Fruit fly (Drosophila melanogaster) whole organism, embryonic: ENCODE data around the gene CG15638.

ENCODE experiments used
- Atf-2 ChIP-seq: fragments of 200-800 bp; sonication (Bioruptor generic); optimal IDR thresholded peaks from 2 replicates; lab custom pipeline; 2016; ENCODE audit warnings: missing biosample characterization, missing genetic modification characterization
- Bteb2 ChIP-seq: fragments of 200-800 bp; sonication (Bioruptor generic); optimal IDR thresholded peaks from 2 replicates; lab custom pipeline; 2016; ENCODE audit warnings: missing biosample characterization, missing genetic modification characterization
- CG10147 ChIP-seq: fragments of 200-800 bp; sonication (Bioruptor generic); optimal IDR thresholded peaks from 2 replicates; lab custom pipeline; 2019; ENCODE audit warnings: missing biosample characterization, mild to moderate bottlenecking, missing genetic modification characterization, moderate library complexity
- CG11560 ChIP-seq: fragments of 200-800 bp; sonication (Bioruptor generic); IDR thresholded peaks from 3 replicates; pipeline ENCODE4 v1.3.6; 2022; ENCODE audit warnings: missing biosample characterization, missing genetic modification characterization
- CG11696 ChIP-seq: fragments of 200-800 bp; sonication (Bioruptor generic); IDR thresholded peaks from 2 replicates; pipeline ENCODE4 v1.3.6; 2022; ENCODE audit warnings: missing biosample characterization, missing genetic modification characterization
- CG13287 ChIP-seq: fragments of 200-800 bp; sonication (Bioruptor generic); IDR thresholded peaks from 2 replicates; pipeline ENCODE4 v1.3.6; 2022; ENCODE audit warnings: missing biosample characterization, missing genetic modification characterization; ENCODE audit not compliant: partially characterized antibody
- CG18619 ChIP-seq: fragments of 200-800 bp; sonication (Bioruptor generic); optimal IDR thresholded peaks from 3 replicates; lab custom pipeline; 2017; ENCODE audit warnings: missing biosample characterization, mild to moderate bottlenecking, missing genetic modification characterization
- CG30020 ChIP-seq: fragments of 200-800 bp; optimal IDR thresholded peaks from 2 replicates; lab custom pipeline; 2019; ENCODE audit warnings: missing biosample characterization, mild to moderate bottlenecking, missing genetic modification characterization, moderate library complexity
- CG34376 ChIP-seq: fragments of 200-800 bp; sonication (Bioruptor generic); optimal IDR thresholded peaks from 2 replicates; lab custom pipeline; 2018; ENCODE audit warnings: missing biosample characterization, mild to moderate bottlenecking, missing genetic modification characterization
- CG3847 ChIP-seq: fragments of 200-800 bp; sonication (Bioruptor generic); IDR thresholded peaks from 2 replicates; pipeline ENCODE4 v1.3.6; 2022; ENCODE audit warnings: missing biosample characterization, missing genetic modification characterization
- CG4404 ChIP-seq: fragments of 200-800 bp; sonication (Bioruptor generic); IDR thresholded peaks from 2 replicates; pipeline ENCODE4 v1.3.6; 2022; ENCODE audit warnings: missing biosample characterization, missing genetic modification characterization
- CG6272 ChIP-seq: fragments of 200-800 bp; sonication (Bioruptor generic); IDR thresholded peaks from 2 replicates; pipeline ENCODE4 v1.3.6; 2022; ENCODE audit warnings: missing biosample characterization, missing genetic modification characterization
- CG6854 ChIP-seq: fragments of 200-800 bp; sonication (Bioruptor generic); optimal IDR thresholded peaks from 3 replicates; lab custom pipeline; 2017; ENCODE audit warnings: missing biosample characterization, mild to moderate bottlenecking, missing genetic modification characterization
- CG7963 ChIP-seq: fragments of 200-800 bp; sonication (Bioruptor generic); IDR thresholded peaks from 3 replicates; pipeline ENCODE4 v1.3.6; 2022; ENCODE audit warnings: missing biosample characterization, missing genetic modification characterization; ENCODE audit not compliant: partially characterized antibody
- CG8281 ChIP-seq: fragments of 200-800 bp; sonication (Bioruptor generic); optimal IDR thresholded peaks from 2 replicates; lab custom pipeline; 2018; ENCODE audit warnings: missing biosample characterization, mild to moderate bottlenecking, missing genetic modification characterization, moderate library complexity
- CG8388 ChIP-seq: fragments of 200-800 bp; sonication (Bioruptor generic); optimal IDR thresholded peaks from 2 replicates; lab custom pipeline; 2019; ENCODE audit warnings: missing biosample characterization, mild to moderate bottlenecking, missing genetic modification characterization, moderate library complexity
- CoRest ChIP-seq: fragments of 200-800 bp; sonication (Bioruptor generic); optimal IDR thresholded peaks from 3 replicates; lab custom pipeline; 2018; ENCODE audit warnings: missing biosample characterization, mild to moderate bottlenecking, missing genetic modification characterization, moderate library complexity
- Deaf1 ChIP-seq: fragments of 200-800 bp; optimal IDR thresholded peaks from 3 replicates; lab custom pipeline; 2019; ENCODE audit warnings: missing biosample characterization, mild to moderate bottlenecking, missing genetic modification characterization, moderate library complexity
- Dref ChIP-seq: fragments of 200-800 bp; sonication (Bioruptor generic); IDR thresholded peaks from 2 replicates; pipeline ENCODE4 v1.3.6; 2022; ENCODE audit warnings: missing biosample characterization, missing genetic modification characterization
- Fer2 ChIP-seq: fragments of 200-800 bp; sonication (Bioruptor generic); optimal IDR thresholded peaks from 2 replicates; lab custom pipeline; 2018; ENCODE audit warnings: missing biosample characterization, mild to moderate bottlenecking, missing genetic modification characterization, moderate library complexity
- Fer3 ChIP-seq: fragments of 200-800 bp; sonication (Bioruptor generic); optimal IDR thresholded peaks from 2 replicates; lab custom pipeline; 2018; ENCODE audit warnings: missing biosample characterization, mild to moderate bottlenecking, missing genetic modification characterization, moderate library complexity
- H15 ChIP-seq: fragments of 200-800 bp; sonication (Bioruptor generic); IDR thresholded peaks from 3 replicates; pipeline ENCODE4 v1.3.6; 2022; ENCODE audit warnings: missing biosample characterization, missing genetic modification characterization
- HHEX ChIP-seq: fragments of 200-800 bp; sonication (Bioruptor generic); optimal IDR thresholded peaks from 3 replicates; lab custom pipeline; 2017; ENCODE audit warnings: missing biosample characterization, mild to moderate bottlenecking, missing genetic modification characterization, missing genetic modification reagents
- HLH4C ChIP-seq: fragments of 200-800 bp; sonication (Bioruptor generic); IDR thresholded peaks from 3 replicates; pipeline ENCODE4 v1.3.6; 2022; ENCODE audit warnings: missing biosample characterization, missing genetic modification characterization; ENCODE audit not compliant: partially characterized antibody
- Hmx ChIP-seq: fragments of 200-800 bp; sonication (Bioruptor generic); optimal IDR thresholded peaks from 2 replicates; lab custom pipeline; 2016; ENCODE audit warnings: missing biosample characterization, missing genetic modification characterization
- Jarid2 ChIP-seq: fragments of 200-800 bp; sonication (Bioruptor generic); optimal IDR thresholded peaks from 3 replicates; lab custom pipeline; 2017; ENCODE audit warnings: mild to moderate bottlenecking, missing biosample characterization, missing genetic modification reagents, missing genetic modification characterization
- Lim3 ChIP-seq: fragments of 200-800 bp; sonication (Bioruptor generic); IDR thresholded peaks from 2 replicates; pipeline ENCODE4 v1.3.6; 2022; ENCODE audit warnings: missing biosample characterization, missing genetic modification characterization
- Mrtf ChIP-seq: fragments of 200-800 bp; sonication (Bioruptor generic); IDR thresholded peaks from 3 replicates; pipeline ENCODE4 v1.3.6; 2022; ENCODE audit warnings: missing biosample characterization, missing genetic modification characterization
- Myb ChIP-seq: fragments of 200-800 bp; sonication (Bioruptor generic); optimal IDR thresholded peaks from 2 replicates; lab custom pipeline; 2016; ENCODE audit warnings: missing biosample characterization, missing genetic modification characterization
- Sry-β ChIP-seq: fragments of 200-800 bp; sonication (Bioruptor generic); optimal IDR thresholded peaks from 2 replicates; lab custom pipeline; 2018; ENCODE audit warnings: missing biosample characterization, mild to moderate bottlenecking, missing genetic modification characterization, moderate library complexity
- Trl ChIP-seq, 3 experiments: fragments of >200 bp in 2 of 3; fragments of 200-800 bp in 1 of 3; sonication (Bioruptor generic) in 1 of 3; optimal IDR thresholded peaks; 2 replicates in 1 of 3; 3 replicates in 2 of 3; lab custom pipeline; 2016 to 2017; ENCODE audit warnings: missing biosample characterization in 1 of 3, missing genetic modification characterization in 1 of 3
- al ChIP-seq: fragments of 200-800 bp; sonication (Bioruptor generic); IDR thresholded peaks from 2 replicates; pipeline ENCODE4 v1.3.6; 2022; ENCODE audit warnings: missing biosample characterization, missing genetic modification characterization
- ato ChIP-seq: fragments of 200-800 bp; sonication (Bioruptor generic); IDR thresholded peaks from 2 replicates; pipeline ENCODE4 v1.3.6; 2022; ENCODE audit warnings: missing biosample characterization, missing genetic modification characterization; ENCODE audit not compliant: partially characterized antibody
- bsh ChIP-seq, 2 experiments: fragments of 200-800 bp; sonication (Bioruptor generic); optimal IDR thresholded peaks; 2 replicates each; lab custom pipeline; 2017 to 2018; ENCODE audit warnings: mild to moderate bottlenecking in 2 of 2, missing biosample characterization in 2 of 2, missing genetic modification characterization in 2 of 2, moderate library complexity in 1 of 2
- dpn ChIP-seq, 2 experiments: fragments of 200-800 bp; sonication (Bioruptor generic); optimal IDR thresholded peaks; 3 replicates each; lab custom pipeline; 2016; ENCODE audit warnings: missing biosample characterization in 2 of 2, missing genetic modification characterization in 2 of 2
- gcm2 ChIP-seq: fragments of 200-800 bp; sonication (Bioruptor generic); optimal IDR thresholded peaks from 2 replicates; lab custom pipeline; 2016; ENCODE audit warnings: missing biosample characterization, missing genetic modification characterization
- hkb ChIP-seq, 2 experiments: fragments of 200-800 bp in 1 of 2; fragments of >200 bp in 1 of 2; sonication (Bioruptor generic) in 1 of 2; IDR thresholded peaks in 1 of 2; optimal IDR thresholded peaks in 1 of 2; 2 replicates each; pipeline versions ENCODE4 v1.3.6 to Lab custom; 2017 to 2022; ENCODE audit warnings: missing biosample characterization in 1 of 2, missing genetic modification characterization in 1 of 2
- knrl ChIP-seq: fragments of 200-800 bp; sonication (Bioruptor generic); IDR thresholded peaks from 3 replicates; pipeline ENCODE4 v1.3.6; 2022; ENCODE audit warnings: missing biosample characterization, missing genetic modification characterization; ENCODE audit not compliant: partially characterized antibody
- lilli ChIP-seq: fragments of 200-800 bp; sonication (Bioruptor generic); optimal IDR thresholded peaks from 3 replicates; lab custom pipeline; 2016; ENCODE audit warnings: missing biosample characterization, missing genetic modification characterization
- lov ChIP-seq, 2 experiments: fragments of 200-800 bp in 1 of 2; fragments of >200 bp in 1 of 2; sonication (Bioruptor generic) in 1 of 2; IDR thresholded peaks in 1 of 2; optimal IDR thresholded peaks in 1 of 2; 2 replicates in 1 of 2; 3 replicates in 1 of 2; pipeline versions ENCODE4 v1.3.6 to Lab custom; 2017 to 2022; ENCODE audit warnings: missing biosample characterization in 1 of 2, missing genetic modification characterization in 1 of 2
- luna ChIP-seq: fragments of 200-800 bp; sonication (Bioruptor generic); optimal IDR thresholded peaks from 2 replicates; lab custom pipeline; 2016; ENCODE audit warnings: missing biosample characterization, missing genetic modification characterization
- p53 ChIP-seq: fragments of 200-800 bp; sonication (Bioruptor generic); optimal IDR thresholded peaks from 2 replicates; lab custom pipeline; 2016; ENCODE audit warnings: missing biosample characterization, missing genetic modification characterization
- phol ChIP-seq: fragments of 200-800 bp; sonication (Bioruptor generic); optimal IDR thresholded peaks from 3 replicates; lab custom pipeline; 2018; ENCODE audit warnings: missing biosample characterization, mild to moderate bottlenecking, missing genetic modification characterization, moderate library complexity
- stc ChIP-seq: fragments of 200-800 bp; sonication (Bioruptor generic); IDR thresholded peaks from 2 replicates; pipeline ENCODE4 v1.3.6; 2022; ENCODE audit warnings: missing biosample characterization, missing genetic modification characterization
- tin ChIP-seq: fragments of 200-800 bp; sonication (Bioruptor generic); optimal IDR thresholded peaks from 3 replicates; lab custom pipeline; 2016; ENCODE audit warnings: missing biosample characterization, missing genetic modification characterization
- unpg ChIP-seq: fragments of 200-800 bp; sonication (Bioruptor generic); optimal IDR thresholded peaks from 3 replicates; lab custom pipeline; 2018; ENCODE audit warnings: missing biosample characterization, mild to moderate bottlenecking, missing genetic modification characterization, moderate library complexity
- zen ChIP-seq: fragments of 200-800 bp; sonication (Bioruptor generic); optimal IDR thresholded peaks from 3 replicates; lab custom pipeline; 2018; ENCODE audit warnings: missing biosample characterization, mild to moderate bottlenecking, missing genetic modification characterization, moderate library complexity
- zfh2 ChIP-seq: fragments of 200-800 bp; sonication (Bioruptor generic); optimal IDR thresholded peaks from 2 replicates; lab custom pipeline; 2016; ENCODE audit warnings: missing biosample characterization, missing genetic modification characterization

CG15638 gene

DNA sequence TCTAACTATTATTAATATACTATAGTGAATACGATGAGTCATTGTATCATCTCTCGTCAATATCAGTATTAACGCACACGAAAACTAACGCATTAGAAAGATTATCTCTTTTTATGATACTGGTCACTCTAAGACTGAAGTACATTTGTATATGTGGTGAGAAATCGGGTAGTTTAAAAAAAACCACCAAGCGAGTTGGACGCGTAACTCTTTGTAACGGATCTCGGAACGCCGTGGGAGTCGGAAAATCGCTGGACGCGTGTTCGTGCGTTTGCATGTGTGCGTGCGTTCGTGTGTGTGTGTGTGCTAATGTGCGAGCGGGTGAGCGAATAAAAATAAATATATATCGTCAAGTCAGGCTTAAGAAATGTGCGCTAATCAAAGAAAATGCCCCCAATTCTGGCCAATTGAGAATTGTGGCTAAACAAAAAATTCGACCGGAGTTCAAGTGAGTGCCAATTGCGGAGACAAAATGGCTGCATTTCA is 14.4 kb upstream of the CG15638 start, which contains the start of gene kuz (continued):
- TF ChIP-seq Myb, result no peak
- TF ChIP-seq dpn (GFP tag; optimal IDR thresholded peaks at IDR 0.05; lab: Kevin White, UChicago), result peak in 1 of 2 experiments; percentile 29
- peak; percentile 40; the same call in 1 of the 2 replicates for TF ChIP-seq stc
- no peak for TF ChIP-seq CG8281 (tag; lab: Kevin White, UChicago)
- peak; percentile 10 for TF ChIP-seq CG10147 (GFP tag; lab: Kevin White, UChicago)
- TF ChIP-seq Deaf1 (tag; lab: Kevin White, UChicago), result peak; percentile 86
- TF ChIP-seq Sry-β, result no peak
- TF ChIP-seq al (GFP tag; lab: Robert Waterston, UW), result no peak
- TF ChIP-seq Mrtf (GFP tag; lab: Robert Waterston, UW), result no peak
- TF ChIP-seq CG34376 (GFP tag; lab: Kevin White, UChicago), result peak; percentile 46
- no peak for TF ChIP-seq zfh2 (GFP tag; lab: Kevin White, UChicago)
- TF ChIP-seq CG30020, result no peak
- TF ChIP-seq Lim3 (GFP tag; lab: Robert Waterston, UW), result no peak
- TF ChIP-seq CoRest (tag; lab: Kevin White, UChicago), result peak; percentile 4
- no peak for TF ChIP-seq CG6272 (GFP tag; lab: Robert Waterston, UW)
- TF ChIP-seq Hmx (GFP tag; lab: Kevin White, UChicago), result no peak
- TF ChIP-seq Atf-2 (GFP tag; lab: Kevin White, UChicago), result no peak
- peak; percentile 34 for TF ChIP-seq lilli (GFP tag; lab: Kevin White, UChicago)
- no peak for TF ChIP-seq CG3847 (GFP tag; lab: Robert Waterston, UW)
- TF ChIP-seq Trl (optimal IDR thresholded peaks at IDR 0.05; lab: Kevin White, UChicago), result no peak
- TF ChIP-seq Trl (GFP tag; optimal IDR thresholded peaks at IDR 0.05; lab: Kevin White, UChicago), result peak; percentile 55
- TF ChIP-seq phol (tag; lab: Kevin White, UChicago), result peak; percentile 38
- TF ChIP-seq luna, result no peak
- peak; percentile 100 for TF ChIP-seq Jarid2
- TF ChIP-seq lov (optimal IDR thresholded peaks at IDR 0.05; lab: Kevin White, UChicago), result no peak
- no peak for TF ChIP-seq lov (GFP tag; IDR thresholded peaks at IDR 0.05; lab: Robert Waterston, UW)
- no peak for TF ChIP-seq CG11696
- TF ChIP-seq CG13287, result peak; percentile 63
- peak; percentile 2 for TF ChIP-seq CG18619 (GFP tag; lab: Kevin White, UChicago)
- peak; percentile 15 for TF ChIP-seq HHEX (GFP tag; lab: Kevin White, UChicago)
- TF ChIP-seq p53 (GFP tag; lab: Kevin White, UChicago), result no peak
- peak; percentile 19 for TF ChIP-seq Fer2 (tag; lab: Kevin White, UChicago)
- peak; percentile 49 for TF ChIP-seq Fer3 (tag; lab: Kevin White, UChicago)
- TF ChIP-seq Bteb2 (GFP tag; lab: Kevin White, UChicago), result peak; percentile 8
- TF ChIP-seq ato (GFP tag; lab: Robert Waterston, UW), result peak; percentile 66; the same call in 1 of the 2 replicates
- no peak for TF ChIP-seq CG4404 (GFP tag; lab: Robert Waterston, UW)
- TF ChIP-seq zen (tag; lab: Kevin White, UChicago), result peak; percentile 0
- TF ChIP-seq hkb (optimal IDR thresholded peaks at IDR 0.05; lab: Kevin White, UChicago), result no peak
- TF ChIP-seq hkb (GFP tag; IDR thresholded peaks at IDR 0.05; lab: Robert Waterston, UW), result 0 out of 2 replicates have a peak, but pooled peaks have one; percentile 30
- TF ChIP-seq CG7963 (GFP tag; lab: Robert Waterston, UW), result 0 out of 3 replicates have a peak, but pooled peaks have one; percentile 56
- peak; percentile 38 for TF ChIP-seq CG6854 (GFP tag; lab: Kevin White, UChicago)
- peak; percentile 13 for TF ChIP-seq gcm2 (GFP tag; lab: Kevin White, UChicago)
- TF ChIP-seq bsh (GFP tag; optimal IDR thresholded peaks at IDR 0.05; lab: Kevin White, UChicago), result no peak
- TF ChIP-seq HLH4C (GFP tag; lab: Robert Waterston, UW), result peak; percentile 59; the same call in 1 of the 3 replicates
- no peak; the same call in 1 of the 3 replicates for TF ChIP-seq knrl (GFP tag; lab: Robert Waterston, UW)
- TF ChIP-seq H15 (GFP tag; lab: Robert Waterston, UW), result no peak
- peak; percentile 41 for TF ChIP-seq CG8388 (GFP tag; lab: Kevin White, UChicago)
- TF ChIP-seq tin (GFP tag; lab: Kevin White, UChicago), result no peak
- TF ChIP-seq CG11560 (tag; lab: Robert Waterston, UW), result no peak
- TF ChIP-seq Dref (GFP tag; lab: Robert Waterston, UW), result no peak
- TF ChIP-seq unpg (GFP tag; lab: Kevin White, UChicago), result peak; percentile 18
